Worm (Caenorhabditis elegans) whole organism, L1 larva: Measurements from ENCODE around the gene npr-32.

ENCODE experiments used
- egl-13 ChIP-seq: sonication (generic microtip); optimal IDR thresholded peaks from 2 replicates; lab custom pipeline; 2016; ENCODE audit warnings: missing genotype, missing genetic modification reagents, missing genetic modification characterization, missing compliant biosample characterization
- fkh-10 ChIP-seq: sonication (generic microtip); optimal IDR thresholded peaks from 2 replicates; lab custom pipeline; 2017; ENCODE audit warnings: missing biosample characterization, missing genetic modification reagents, missing genetic modification characterization
- lsy-2 ChIP-seq, 2 experiments: fragments of 150-350 bp; optimal IDR thresholded peaks; 2 replicates each; lab custom pipeline; 2014; ENCODE audit warnings: missing biosample characterization in 2 of 2, missing genetic modification characterization in 2 of 2
- mep-1 ChIP-seq: fragments of 150-350 bp; optimal IDR thresholded peaks from 2 replicates; lab custom pipeline; 2014; ENCODE audit warnings: missing biosample characterization, missing genetic modification characterization
- snpc-4 ChIP-seq: fragments of 150-350 bp; optimal IDR thresholded peaks from 2 replicates; lab custom pipeline; 2014; ENCODE audit warnings: missing biosample characterization, missing genetic modification characterization

DNA sequence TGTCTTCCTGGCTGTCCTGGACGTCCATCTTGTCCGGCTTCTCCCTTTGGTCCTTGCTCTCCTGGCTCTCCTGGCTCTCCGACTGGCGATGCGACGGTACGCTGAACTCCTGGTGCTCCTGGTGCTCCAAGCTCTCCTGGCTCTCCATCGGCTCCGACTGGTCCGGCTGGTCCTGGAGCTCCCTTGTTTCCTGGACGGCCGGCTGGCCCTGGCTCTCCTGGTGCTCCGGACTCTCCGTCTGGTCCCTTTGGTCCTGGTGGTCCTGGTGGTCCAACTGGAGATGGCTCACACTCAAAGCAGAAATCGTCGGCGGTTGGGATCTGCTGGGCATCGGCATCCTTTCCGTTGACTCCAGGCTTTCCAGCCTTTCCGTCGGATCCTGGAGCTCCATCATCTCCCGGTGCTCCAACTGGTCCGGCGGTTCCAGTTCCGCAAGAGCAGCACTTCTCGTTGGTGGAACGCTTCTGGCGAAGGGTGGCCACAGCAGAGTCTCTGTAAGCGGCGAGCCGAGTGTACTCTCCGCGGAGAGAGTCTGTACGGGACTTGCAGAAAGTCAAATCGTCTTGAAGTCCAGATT, 47.7 kb downstream of the npr-32 start:
- no peak for TF ChIP-seq lsy-2 (tag; optimal IDR thresholded peaks at IDR 0.05; lab: Kevin White, UChicago)
- TF ChIP-seq snpc-4 (tag; lab: Kevin White, UChicago), result no peak
- no peak for TF ChIP-seq fkh-10 (GFP tag; lab: Kevin White, UChicago)
- TF ChIP-seq egl-13 (tag; lab: Kevin White, UChicago), result no peak
- TF ChIP-seq mep-1 (tag; lab: Kevin White, UChicago), result no peak
